Worm (Caenorhabditis elegans) whole organism, late embryonic: ENCODE measurements around the gene pdi-2.

Source experiments
- nhr-11 ChIP-seq: fragments of 150-350 bp; optimal IDR thresholded peaks from 2 replicates; lab custom pipeline; 2014; ENCODE audit warnings: missing biosample characterization, missing genetic modification characterization
- unc-55 ChIP-seq: sonication (generic microtip); optimal IDR thresholded peaks from 2 replicates; lab custom pipeline; 2017; ENCODE audit warnings: missing biosample characterization, missing genetic modification reagents, missing genetic modification characterization

DNA sequence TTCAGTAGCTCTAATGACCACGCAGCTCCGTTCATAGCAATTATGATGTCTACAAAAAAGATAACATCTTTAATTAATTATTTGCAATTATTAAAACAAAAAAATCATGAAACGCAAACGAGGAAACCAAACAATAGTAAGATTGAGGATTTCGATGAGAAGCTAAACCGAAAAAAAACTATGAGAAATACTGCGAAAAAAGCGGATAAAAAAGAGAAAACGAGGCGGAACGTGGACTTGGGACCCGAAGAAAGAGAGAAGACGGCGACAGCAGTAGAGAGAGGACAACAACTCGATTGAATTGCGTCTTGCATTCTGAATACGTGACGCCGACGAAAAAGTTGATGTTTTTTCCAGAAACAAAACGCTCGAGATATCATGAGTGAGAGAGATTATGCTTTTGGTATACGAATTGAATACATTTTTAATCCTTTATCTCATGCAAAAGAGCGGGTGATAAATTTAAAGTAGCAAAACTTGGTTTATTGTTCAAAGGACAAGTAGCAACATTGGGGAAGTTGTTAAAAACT, 35.1 kb upstream of the pdi-2 start, which contains the start of gene ncr-1:
- TF ChIP-seq nhr-11 (tag; lab: Kevin White, UChicago) (no peak), unc-55 (GFP tag; lab: Kevin White, UChicago) (no peak)
